Worm (Caenorhabditis elegans): ENCODE data around the gene nhr-76.

DNA sequence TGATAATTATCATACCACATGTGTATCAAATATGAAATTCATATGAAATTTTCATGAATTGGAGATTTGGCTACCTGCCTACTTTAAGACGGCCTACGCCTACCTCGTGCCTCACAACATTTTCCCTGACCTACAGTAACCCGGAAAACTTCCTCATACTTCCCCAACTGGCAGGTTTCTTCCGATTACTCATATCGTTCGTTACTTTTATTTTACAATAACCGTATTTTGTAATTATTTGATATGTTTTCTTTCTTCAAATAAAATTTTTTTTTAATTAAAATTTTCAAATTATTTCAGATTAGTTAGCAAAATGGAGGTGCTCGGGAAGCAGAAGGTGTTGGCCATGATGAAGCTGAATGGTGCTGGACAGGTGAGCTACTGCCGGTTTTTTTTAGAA lies at the start of gene nhr-76:
- TF ChIP-seq hlh-1 (tag; optimal IDR thresholded peaks at IDR 0.05), result no peak
- TF ChIP-seq unc-62 (GFP tag; optimal IDR thresholded peaks at IDR 0.05), result no peak
- no peak for TF ChIP-seq nhr-12 (tag; optimal IDR thresholded peaks at IDR 0.05)
- TF ChIP-seq M03D4.4 (tag; optimal IDR thresholded peaks at IDR 0.05), result no peak
- TF ChIP-seq drap-1 (GFP tag; optimal IDR thresholded peaks at IDR 0.05), result no peak
